Fruit fly (Drosophila melanogaster): Measurements from ENCODE around the gene vito.
A peak's percentile ranks its signal among the peaks of the same experiment; 100 is the strongest.

Gene vito

dm6 chr3L:5777114-5777513, at the start of gene vito:
vito (minus strand) TSS chr3L:5777333.
- TF ChIP-seq CG12768 (GFP tag; optimal IDR thresholded peaks at IDR 0.05) = no peak
- peak; percentile 93 for TF ChIP-seq Mnt (GFP tag; optimal IDR thresholded peaks at IDR 0.05)
- no peak for TF ChIP-seq CG5204 (GFP tag; optimal IDR thresholded peaks at IDR 0.05)
- no peak for TF ChIP-seq CG7045 (GFP tag; optimal IDR thresholded peaks at IDR 0.05)
- TF ChIP-seq bab1 (GFP tag; optimal IDR thresholded peaks at IDR 0.05) = peak; percentile 17
- no peak for TF ChIP-seq cnc (optimal IDR thresholded peaks at IDR 0.05)
- no peak for TF ChIP-seq tj (GFP tag; optimal IDR thresholded peaks at IDR 0.05)

DNA sequence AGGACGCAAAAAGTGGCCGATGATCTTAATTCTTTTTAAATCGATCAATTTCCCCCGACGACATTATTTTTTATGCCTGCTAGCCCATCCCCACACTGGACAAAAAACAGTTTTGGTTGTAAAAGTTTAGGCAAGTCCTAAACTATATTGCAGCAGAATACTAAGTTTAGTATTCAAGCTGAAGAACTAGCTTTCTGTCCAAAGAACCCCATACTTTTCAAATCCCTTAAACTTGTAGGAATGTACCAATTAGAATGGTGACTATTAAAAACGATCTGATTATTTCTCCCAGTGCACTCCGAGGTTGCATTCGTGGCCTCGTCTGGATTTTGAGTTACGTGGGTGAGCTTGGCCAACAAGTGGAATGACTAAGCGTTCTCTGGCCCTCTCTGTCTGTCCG, 48.4 kb upstream of the vito start:
- TF ChIP-seq cic (GFP tag; optimal IDR thresholded peaks at IDR 0.05) = no peak
- TF ChIP-seq tj (GFP tag; optimal IDR thresholded peaks at IDR 0.05) = no peak
- no peak for TF ChIP-seq Mnt (GFP tag; optimal IDR thresholded peaks at IDR 0.05)
- no peak for TF ChIP-seq CG7045 (GFP tag; optimal IDR thresholded peaks at IDR 0.05)
- no peak for TF ChIP-seq kay (GFP tag; ENCODE audit: borderline replicate concordance)
- no peak for TF ChIP-seq CG5204 (GFP tag; optimal IDR thresholded peaks at IDR 0.05)
- TF ChIP-seq CG12768 (GFP tag; optimal IDR thresholded peaks at IDR 0.05) = no peak
- TF ChIP-seq pad (GFP tag; optimal IDR thresholded peaks at IDR 0.05) = no peak
- no peak for TF ChIP-seq Hr96 (GFP tag; optimal IDR thresholded peaks at IDR 0.05)
- TF ChIP-seq Crg-1 (GFP tag; optimal IDR thresholded peaks at IDR 0.05) = no peak
- no peak for TF ChIP-seq cnc (optimal IDR thresholded peaks at IDR 0.05)

DNA sequence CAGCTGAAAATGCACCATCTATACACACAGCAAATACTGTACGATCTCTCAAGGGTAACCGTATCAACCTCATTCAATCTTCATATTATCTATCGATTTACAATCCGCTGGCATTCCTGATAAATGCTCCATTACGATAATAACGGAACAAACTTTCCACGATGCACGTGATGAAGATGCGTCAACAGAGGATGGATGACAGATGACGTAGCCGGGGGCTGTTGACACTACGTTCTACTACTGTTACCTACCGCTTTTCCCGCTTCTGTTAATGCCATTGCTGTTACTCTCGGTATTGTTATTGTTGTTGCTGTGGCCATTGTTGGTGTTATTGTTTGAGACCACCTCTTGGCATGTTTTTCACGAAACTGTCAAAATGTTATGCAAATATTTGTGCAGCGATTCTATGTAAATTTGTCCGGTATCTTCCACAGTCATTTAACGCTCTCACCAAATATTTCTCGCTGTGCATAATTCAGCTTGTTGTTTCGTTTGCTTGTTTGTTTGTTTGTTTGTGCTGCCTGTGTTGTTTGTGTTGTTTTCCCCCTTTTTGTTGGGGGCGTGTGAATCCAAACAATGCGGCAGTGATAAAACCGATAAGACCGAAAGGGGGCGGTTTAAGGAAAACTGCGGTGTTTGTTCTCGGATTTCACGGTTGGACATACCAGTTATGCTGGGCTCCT, 46.8 kb upstream of the vito start:
- TF ChIP-seq CG14711 (tag; optimal IDR thresholded peaks at IDR 0.05) (no peak), ovo (GFP tag; optimal IDR thresholded peaks at IDR 0.05) (no peak), Hr96 (GFP tag; optimal IDR thresholded peaks at IDR 0.05) (no peak), Mnt (GFP tag; optimal IDR thresholded peaks at IDR 0.05) (no peak), CG1620 (GFP tag; optimal IDR thresholded peaks at IDR 0.05) (no peak), pad (GFP tag; optimal IDR thresholded peaks at IDR 0.05) (no peak), CG5204 (GFP tag; optimal IDR thresholded peaks at IDR 0.05) (no peak), Crg-1 (GFP tag; optimal IDR thresholded peaks at IDR 0.05) (no peak), kay (GFP tag; ENCODE audit: borderline replicate concordance) (no peak), Clk (GFP tag; optimal IDR thresholded peaks at IDR 0.05) (no peak), CG12768 (GFP tag; optimal IDR thresholded peaks at IDR 0.05) (no peak), CG33017 (tag; optimal IDR thresholded peaks at IDR 0.05) (no peak), cic (GFP tag; optimal IDR thresholded peaks at IDR 0.05) (no peak), CG7101 (tag; optimal IDR thresholded peaks at IDR 0.05) (no peak), CG7045 (GFP tag; optimal IDR thresholded peaks at IDR 0.05) (no peak), CG11617 (GFP tag; optimal IDR thresholded peaks at IDR 0.05) (no peak), toe (GFP tag; optimal IDR thresholded peaks at IDR 0.05) (no peak), tj (GFP tag; optimal IDR thresholded peaks at IDR 0.05) (no peak)

DNA sequence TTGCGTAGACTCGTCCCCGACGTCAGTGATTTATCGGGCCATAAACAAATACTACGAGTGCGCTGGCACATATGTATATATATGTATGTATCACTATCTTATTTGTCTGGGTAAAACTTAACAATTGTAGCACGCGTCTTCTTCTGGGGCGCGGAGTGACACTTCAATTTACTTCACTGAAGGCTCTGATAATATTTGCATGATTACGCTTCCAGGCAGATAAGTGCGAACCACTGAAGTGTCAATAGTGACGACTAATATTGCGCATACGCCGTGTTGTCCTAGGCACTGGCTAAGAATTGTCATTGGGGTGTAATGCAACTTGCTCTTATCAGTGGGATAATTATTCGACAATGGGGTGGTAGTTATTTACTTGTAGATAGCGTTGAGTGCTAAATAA, 44.4 kb upstream of the vito start:
- TF ChIP-seq Crg-1 (GFP tag; optimal IDR thresholded peaks at IDR 0.05) (no peak), CG11617 (GFP tag; optimal IDR thresholded peaks at IDR 0.05) (no peak), pad (GFP tag; optimal IDR thresholded peaks at IDR 0.05) (no peak), CG33017 (tag; optimal IDR thresholded peaks at IDR 0.05) (no peak), tj (GFP tag; optimal IDR thresholded peaks at IDR 0.05) (no peak), kay (GFP tag; ENCODE audit: borderline replicate concordance) (no peak), CG14711 (tag; optimal IDR thresholded peaks at IDR 0.05) (peak; percentile 21), Mnt (GFP tag; optimal IDR thresholded peaks at IDR 0.05) (no peak), Clk (GFP tag; optimal IDR thresholded peaks at IDR 0.05) (no peak), bab1 (GFP tag; optimal IDR thresholded peaks at IDR 0.05) (no peak), Hr96 (GFP tag; optimal IDR thresholded peaks at IDR 0.05) (no peak), toe (GFP tag; optimal IDR thresholded peaks at IDR 0.05) (no peak), CG7101 (tag; optimal IDR thresholded peaks at IDR 0.05) (peak; percentile 14), cnc (optimal IDR thresholded peaks at IDR 0.05) (no peak), ovo (GFP tag; optimal IDR thresholded peaks at IDR 0.05) (peak; percentile 13), CG5204 (GFP tag; optimal IDR thresholded peaks at IDR 0.05) (peak; percentile 27), cic (GFP tag; optimal IDR thresholded peaks at IDR 0.05) (peak; percentile 56), CG1620 (GFP tag; optimal IDR thresholded peaks at IDR 0.05) (no peak), CG12768 (GFP tag; optimal IDR thresholded peaks at IDR 0.05) (no peak), CG7045 (GFP tag; optimal IDR thresholded peaks at IDR 0.05) (peak; percentile 30)

- TF ChIP-seq toe (GFP tag; optimal IDR thresholded peaks at IDR 0.05) = no peak
- TF ChIP-seq cic (GFP tag; optimal IDR thresholded peaks at IDR 0.05) = no peak
- TF ChIP-seq CG7101 (tag; optimal IDR thresholded peaks at IDR 0.05) = no peak
- no peak for TF ChIP-seq CG33017 (tag; optimal IDR thresholded peaks at IDR 0.05)
- no peak for TF ChIP-seq CG7045 (GFP tag; optimal IDR thresholded peaks at IDR 0.05)
- no peak for TF ChIP-seq kay (GFP tag; ENCODE audit: borderline replicate concordance)
- TF ChIP-seq CG5204 (GFP tag; optimal IDR thresholded peaks at IDR 0.05) = no peak
- TF ChIP-seq CG11617 (GFP tag; optimal IDR thresholded peaks at IDR 0.05) = no peak
- no peak for TF ChIP-seq pad (GFP tag; optimal IDR thresholded peaks at IDR 0.05)
- no peak for TF ChIP-seq Mnt (GFP tag; optimal IDR thresholded peaks at IDR 0.05)
- TF ChIP-seq bab1 (GFP tag; optimal IDR thresholded peaks at IDR 0.05) = no peak
- no peak for TF ChIP-seq Clk (GFP tag; optimal IDR thresholded peaks at IDR 0.05)
- TF ChIP-seq cnc (optimal IDR thresholded peaks at IDR 0.05) = no peak
- no peak for TF ChIP-seq tj (GFP tag; optimal IDR thresholded peaks at IDR 0.05)
Observed at dm6 chr3L:5820793-5821192, 43.7 kb upstream of the vito start.

dm6 chr3L:5820039-5820438, 42.9 kb upstream of the vito start:
- TF ChIP-seq Mnt (GFP tag; optimal IDR thresholded peaks at IDR 0.05) (no peak), Hr96 (GFP tag; optimal IDR thresholded peaks at IDR 0.05) (no peak), CG5204 (GFP tag; optimal IDR thresholded peaks at IDR 0.05) (no peak), pad (GFP tag; optimal IDR thresholded peaks at IDR 0.05) (no peak), CG7045 (GFP tag; optimal IDR thresholded peaks at IDR 0.05) (no peak), CG7101 (tag; optimal IDR thresholded peaks at IDR 0.05) (no peak), CG1620 (GFP tag; optimal IDR thresholded peaks at IDR 0.05) (no peak), CG11617 (GFP tag; optimal IDR thresholded peaks at IDR 0.05) (no peak), CG14711 (tag; optimal IDR thresholded peaks at IDR 0.05) (no peak), ovo (GFP tag; optimal IDR thresholded peaks at IDR 0.05) (no peak)
